Fruit fly (Drosophila melanogaster) whole organism: ENCODE results near the gene mRpL9.

Experiments
- Dll ChIP-seq: fragments of >200 bp; optimal IDR thresholded peaks from 2 replicates; lab custom pipeline; 2017
- pan ChIP-seq: fragments of >200 bp; optimal IDR thresholded peaks from 2 replicates; lab custom pipeline; 2017

- TF ChIP-seq pan (lab: Kevin White, UChicago): no peak
- no peak for TF ChIP-seq Dll (lab: Kevin White, UChicago)
Observed at dm6 chr3R:15328083-15328779, 2.3 kb upstream of the mRpL9 start, which contains the start of the genes CG6236 and ea.
